Fruit fly (Drosophila melanogaster): ENCODE measurements around the gene pths.

pths gene

DNA sequence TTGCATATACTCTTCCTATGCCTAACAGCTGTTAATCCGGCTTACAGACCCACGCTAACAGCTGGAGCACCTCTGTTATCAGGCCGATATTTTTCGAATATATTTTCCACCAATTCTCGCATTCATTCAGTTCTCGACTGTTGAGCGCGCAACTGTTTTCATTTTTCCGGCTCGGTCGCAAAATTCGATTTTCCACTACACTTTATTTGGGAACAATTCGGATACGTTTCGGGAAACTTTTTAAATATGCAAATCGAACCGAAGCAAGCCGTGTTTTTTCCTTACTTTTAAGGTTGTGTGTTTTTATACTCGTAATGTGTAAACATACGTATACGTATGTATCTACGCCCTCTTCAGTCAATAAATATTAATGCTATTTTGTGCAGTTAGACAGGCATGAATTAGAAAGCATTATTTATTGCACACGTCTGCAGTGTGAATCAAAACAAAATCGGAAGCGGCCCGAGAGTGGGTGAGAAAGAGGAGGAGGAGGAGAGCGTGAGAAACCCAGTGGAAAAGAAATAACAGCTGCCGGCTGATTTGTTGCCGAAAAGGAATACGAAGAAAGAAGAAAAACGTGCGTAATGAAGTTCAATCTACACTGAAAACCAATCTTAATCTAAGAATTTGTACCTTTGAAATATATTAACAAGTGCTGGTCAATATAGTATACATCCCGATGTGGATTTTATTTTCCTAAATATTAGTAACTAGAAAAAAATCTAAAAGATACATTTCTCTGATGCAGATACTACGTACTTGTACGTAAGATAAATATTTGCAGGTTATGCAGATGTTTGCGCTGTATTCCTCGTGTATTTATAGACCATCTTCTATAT, 35.2 kb upstream of the pths start (continued):
- TF ChIP-seq HHEX (GFP tag; optimal IDR thresholded peaks at IDR 0.05) (peak; percentile 31), Atf3 (GFP tag; optimal IDR thresholded peaks at IDR 0.05) (no peak), crol (GFP tag; IDR thresholded peaks at IDR 0.05) (0 out of 2 replicates have a peak, but pooled peaks have one; percentile 9), sug (tag; optimal IDR thresholded peaks at IDR 0.05) (no peak), E2f2 (GFP tag; IDR thresholded peaks at IDR 0.05) (peak; percentile 19; the same call in 1 of the 2 replicates), CG8924 (tag; optimal IDR thresholded peaks at IDR 0.05) (no peak), Tbp (GFP tag; optimal IDR thresholded peaks at IDR 0.05) (no peak), Lim3 (GFP tag; IDR thresholded peaks at IDR 0.05) (no peak), CG10274 (GFP tag; optimal IDR thresholded peaks at IDR 0.05) (no peak), Chrac-16 (GFP tag; optimal IDR thresholded peaks at IDR 0.05) (no peak), fd96Cb (tag; optimal IDR thresholded peaks at IDR 0.05) (peak; percentile 7), CG13123 (GFP tag; optimal IDR thresholded peaks at IDR 0.05) (no peak), pho (GFP tag; optimal IDR thresholded peaks at IDR 0.05) (no peak), CG18476 (GFP tag; optimal IDR thresholded peaks at IDR 0.05) (no peak), psq (GFP tag; optimal IDR thresholded peaks at IDR 0.05) (peak; percentile 62), gce (GFP tag; IDR thresholded peaks at IDR 0.05) (no peak), Dp (GFP tag; optimal IDR thresholded peaks at IDR 0.05) (peak; percentile 3), chn (GFP tag; optimal IDR thresholded peaks at IDR 0.05) (no peak), bowl (GFP tag; IDR thresholded peaks at IDR 0.05) (no peak), sim (GFP tag; IDR thresholded peaks at IDR 0.05) (no peak), Camta (GFP tag; optimal IDR thresholded peaks at IDR 0.05) (no peak), Asciz (GFP tag; optimal IDR thresholded peaks at IDR 0.05) (peak; percentile 5), slou (GFP tag; optimal IDR thresholded peaks at IDR 0.05) (no peak), gsb (GFP tag; IDR thresholded peaks at IDR 0.05) (no peak), ato (GFP tag; IDR thresholded peaks at IDR 0.05; ENCODE audit: partially characterized antibody) (no peak), CG10654 (GFP tag; optimal IDR thresholded peaks at IDR 0.05) (no peak), eve (GFP tag; optimal IDR thresholded peaks at IDR 0.05) (no peak), Fer3 (tag; optimal IDR thresholded peaks at IDR 0.05) (no peak), Atf-2 (GFP tag; optimal IDR thresholded peaks at IDR 0.05) (no peak), CG5180 (GFP tag; optimal IDR thresholded peaks at IDR 0.05) (no peak), CG6813 (GFP tag; optimal IDR thresholded peaks at IDR 0.05) (no peak), run (tag; optimal IDR thresholded peaks at IDR 0.05) (no peak), CG9932 (GFP tag; IDR thresholded peaks at IDR 0.05) (no peak), Hr39 (optimal IDR thresholded peaks at IDR 0.05) (no peak), CG16813 (GFP tag; IDR thresholded peaks at IDR 0.05; ENCODE audit: partially characterized antibody) (no peak; the same call in 2 of the 3 replicates), CG7271 (tag; optimal IDR thresholded peaks at IDR 0.05) (peak; percentile 37), Usf (GFP tag; optimal IDR thresholded peaks at IDR 0.05) (no peak), Ets97D (GFP tag; optimal IDR thresholded peaks at IDR 0.05) (no peak), CG6654 (GFP tag; optimal IDR thresholded peaks at IDR 0.05) (no peak), CG2199 (GFP tag; IDR thresholded peaks at IDR 0.05) (0 out of 3 replicates have a peak, but pooled peaks have one; percentile 16), CG6854 (GFP tag; optimal IDR thresholded peaks at IDR 0.05) (no peak)
